Worm (Caenorhabditis elegans) whole organism, L3 larva: ENCODE data around the gene nol-56.
A peak's percentile ranks its signal among the peaks of the same experiment; 100 is the strongest.

Experiments used
- ZK546.5 ChIP-seq: sonication (generic microtip); optimal IDR thresholded peaks from 2 replicates; lab custom pipeline; 2017; ENCODE audit warnings: missing biosample characterization, missing genetic modification characterization
- aly-2 ChIP-seq: fragments of 150-350 bp; optimal IDR thresholded peaks from 2 replicates; lab custom pipeline; 2014; ENCODE audit warnings: missing biosample characterization, missing genetic modification characterization
- ama-1 ChIP-seq: fragments of 150-350 bp; optimal IDR thresholded peaks from 2 replicates; lab custom pipeline; 2018
- ceh-16 ChIP-seq: sonication (generic microtip); optimal IDR thresholded peaks from 2 replicates; lab custom pipeline; 2017; ENCODE audit warnings: missing biosample characterization, missing genetic modification characterization
- ceh-82 ChIP-seq: fragments of 150-350 bp; optimal IDR thresholded peaks from 2 replicates; lab custom pipeline; 2014; ENCODE audit warnings: missing biosample characterization, missing genetic modification characterization
- ceh-9 ChIP-seq: sonication (generic microtip); optimal IDR thresholded peaks from 2 replicates; lab custom pipeline; 2018; ENCODE audit warnings: missing biosample characterization, missing genetic modification characterization
- egl-27 ChIP-seq: sonication (generic microtip); optimal IDR thresholded peaks from 4 replicates; lab custom pipeline; 2017; ENCODE audit warnings: missing biosample characterization, missing genetic modification reagents, missing genetic modification characterization
- egl-5 ChIP-seq: fragments of 150-350 bp; optimal IDR thresholded peaks from 2 replicates; lab custom pipeline; 2017; ENCODE audit warnings: missing biosample characterization, missing genetic modification reagents, missing genetic modification characterization, inconsistent platforms
- elt-2 ChIP-seq: sonication (generic microtip); optimal IDR thresholded peaks from 2 replicates; lab custom pipeline; 2016; ENCODE audit warnings: missing genetic modification reagents, mild to moderate bottlenecking, missing genetic modification characterization, missing compliant biosample characterization
- fkh-10 ChIP-seq: sonication (generic microtip); optimal IDR thresholded peaks from 2 replicates; lab custom pipeline; 2017; ENCODE audit warnings: missing biosample characterization, missing genetic modification reagents, missing genetic modification characterization
- fkh-2 ChIP-seq: fragments of 150-350 bp; optimal IDR thresholded peaks from 2 replicates; lab custom pipeline; 2014; ENCODE audit warnings: missing biosample characterization, missing genetic modification reagents, missing genetic modification characterization
- fos-1 ChIP-seq: fragments of 150-350 bp; optimal IDR thresholded peaks from 2 replicates; lab custom pipeline; 2014; ENCODE audit warnings: missing biosample characterization, missing genetic modification characterization
- hmg-11 ChIP-seq: sonication (generic microtip); optimal IDR thresholded peaks from 2 replicates; lab custom pipeline; 2016; ENCODE audit warnings: missing genetic modification characterization, missing compliant biosample characterization
- jun-1 ChIP-seq: fragments of 150-350 bp; optimal IDR thresholded peaks from 2 replicates; lab custom pipeline; 2014; ENCODE audit warnings: missing biosample characterization, missing genetic modification reagents, missing genetic modification characterization
- lin-39 ChIP-seq: fragments of 150-350 bp; optimal IDR thresholded peaks from 2 replicates; lab custom pipeline; 2018; ENCODE audit warnings: missing biosample characterization, missing genetic modification reagents, missing genetic modification characterization
- mml-1 ChIP-seq: fragments of 150-350 bp; sonication (generic microtip); optimal IDR thresholded peaks from 3 replicates; lab custom pipeline; 2014; ENCODE audit warnings: missing biosample characterization, missing genetic modification characterization
- nfya-1 ChIP-seq: sonication (generic microtip); optimal IDR thresholded peaks from 2 replicates; lab custom pipeline; 2017; ENCODE audit warnings: missing genetic modification characterization, mild to moderate bottlenecking, missing compliant biosample characterization, antibody characterized with exemption, moderate library complexity; ENCODE audit not compliant: insufficient read depth
- nhr-23 ChIP-seq: fragments of 150-350 bp; optimal IDR thresholded peaks from 2 replicates; lab custom pipeline; 2014; ENCODE audit warnings: missing biosample characterization, missing genetic modification reagents, missing genetic modification characterization
- nhr-237 ChIP-seq: fragments of 150-350 bp; optimal IDR thresholded peaks from 2 replicates; lab custom pipeline; 2014; ENCODE audit warnings: missing biosample characterization, missing genetic modification characterization
- nhr-25 ChIP-seq: sonication (generic microtip); optimal IDR thresholded peaks from 2 replicates; lab custom pipeline; 2017; ENCODE audit warnings: missing biosample characterization, missing genetic modification characterization
- nhr-43 ChIP-seq: sonication (generic microtip); optimal IDR thresholded peaks from 2 replicates; lab custom pipeline; 2016; ENCODE audit warnings: mild to moderate bottlenecking, missing genetic modification characterization, missing compliant biosample characterization; ENCODE audit not compliant: poor library complexity, severe bottlenecking
- nhr-67 ChIP-seq: fragments of 150-350 bp; optimal IDR thresholded peaks from 2 replicates; lab custom pipeline; 2014; ENCODE audit warnings: missing biosample characterization, missing genetic modification characterization
- nhr-77 ChIP-seq: fragments of 150-350 bp; optimal IDR thresholded peaks from 2 replicates; lab custom pipeline; 2014; ENCODE audit warnings: missing biosample characterization, missing genetic modification characterization
- pha-4 ChIP-seq: fragments of 150-350 bp; optimal IDR thresholded peaks from 2 replicates; lab custom pipeline; 2014; ENCODE audit warnings: missing biosample characterization, missing genetic modification reagents, missing genetic modification characterization
- pqm-1 ChIP-seq: fragments of 150-350 bp; optimal IDR thresholded peaks from 2 replicates; lab custom pipeline; 2017; ENCODE audit warnings: missing biosample characterization, missing genetic modification characterization, inconsistent platforms
- skn-1 ChIP-seq: fragments of 150-350 bp; optimal IDR thresholded peaks from 2 replicates; lab custom pipeline; 2014; ENCODE audit warnings: missing biosample characterization, missing genetic modification characterization
- snpc-4 ChIP-seq: fragments of 150-350 bp; optimal IDR thresholded peaks from 2 replicates; lab custom pipeline; 2014; ENCODE audit warnings: missing biosample characterization, missing genetic modification characterization
- tbx-2 ChIP-seq: sonication (generic microtip); optimal IDR thresholded peaks from 2 replicates; lab custom pipeline; 2016; ENCODE audit warnings: mild to moderate bottlenecking, missing genetic modification characterization, missing compliant biosample characterization
- unc-39 ChIP-seq: sonication (generic microtip); optimal IDR thresholded peaks from 4 replicates; lab custom pipeline; 2017; ENCODE audit warnings: missing biosample characterization, missing genetic modification characterization
- unc-62 ChIP-seq: fragments of 150-350 bp; sonication (generic microtip); optimal IDR thresholded peaks from 4 replicates; lab custom pipeline; 2014; ENCODE audit warnings: missing biosample characterization, missing genetic modification reagents, missing genetic modification characterization
- zag-1 ChIP-seq: fragments of 150-350 bp; optimal IDR thresholded peaks from 2 replicates; lab custom pipeline; 2014; ENCODE audit warnings: missing biosample characterization, missing genetic modification characterization
- ztf-4 ChIP-seq: fragments of 150-350 bp; optimal IDR thresholded peaks from 2 replicates; lab custom pipeline; 2014; ENCODE audit warnings: missing biosample characterization, missing genetic modification characterization

nol-56 gene

ce11 chrV:10399290-10399689 lies 46.5 kb upstream of the nol-56 start:
- TF ChIP-seq lin-39 (tag; lab: Kevin White, UChicago) (no peak), pqm-1 (tag; lab: Kevin White, UChicago) (peak; percentile 80), pha-4 (tag; lab: Kevin White, UChicago) (peak; percentile 53), nhr-23 (tag; lab: Kevin White, UChicago) (no peak), ZK546.5 (tag; lab: Kevin White, UChicago) (no peak), elt-2 (tag; lab: Kevin White, UChicago) (peak; percentile 96), ceh-9 (no peak), jun-1 (tag; lab: Kevin White, UChicago) (peak; percentile 14), ztf-4 (tag; lab: Kevin White, UChicago) (no peak)

DNA sequence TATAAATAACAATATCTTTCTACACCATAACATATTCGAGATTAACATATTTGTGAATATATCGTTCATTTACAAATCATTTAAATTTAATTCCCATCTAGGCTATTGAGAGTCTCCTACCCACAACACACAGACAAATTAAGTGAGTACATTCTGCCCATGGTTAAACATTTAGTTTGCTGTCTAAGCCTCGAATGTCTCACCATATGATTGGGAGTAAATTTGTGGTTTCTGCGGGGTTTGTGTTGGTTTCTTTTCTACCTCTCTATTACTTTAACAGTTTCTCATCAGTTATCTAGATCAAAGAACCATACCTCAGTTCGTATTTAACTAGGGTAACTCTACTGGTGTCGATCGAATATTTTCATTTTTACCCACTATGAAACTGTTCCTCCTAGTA lies 45.7 kb upstream of the nol-56 start, which contains the start of gene ugt-2:
ugt-2 (plus strand) TSS at position 371 of the 400 bp plus-strand sequence.
- TF ChIP-seq jun-1 (tag; lab: Kevin White, UChicago) (no peak), egl-5 (tag; lab: Kevin White, UChicago) (no peak), pha-4 (tag; lab: Kevin White, UChicago) (peak; percentile 9), hmg-11 (tag; lab: Kevin White, UChicago) (no peak), nhr-25 (tag; lab: Kevin White, UChicago) (no peak), elt-2 (tag; lab: Kevin White, UChicago) (peak; percentile 62), pqm-1 (tag; lab: Kevin White, UChicago) (peak; percentile 60), tbx-2 (tag; lab: Kevin White, UChicago) (no peak), egl-27 (tag; lab: Kevin White, UChicago) (no peak), zag-1 (tag; lab: Kevin White, UChicago) (no peak), nhr-43 (no peak)

DNA sequence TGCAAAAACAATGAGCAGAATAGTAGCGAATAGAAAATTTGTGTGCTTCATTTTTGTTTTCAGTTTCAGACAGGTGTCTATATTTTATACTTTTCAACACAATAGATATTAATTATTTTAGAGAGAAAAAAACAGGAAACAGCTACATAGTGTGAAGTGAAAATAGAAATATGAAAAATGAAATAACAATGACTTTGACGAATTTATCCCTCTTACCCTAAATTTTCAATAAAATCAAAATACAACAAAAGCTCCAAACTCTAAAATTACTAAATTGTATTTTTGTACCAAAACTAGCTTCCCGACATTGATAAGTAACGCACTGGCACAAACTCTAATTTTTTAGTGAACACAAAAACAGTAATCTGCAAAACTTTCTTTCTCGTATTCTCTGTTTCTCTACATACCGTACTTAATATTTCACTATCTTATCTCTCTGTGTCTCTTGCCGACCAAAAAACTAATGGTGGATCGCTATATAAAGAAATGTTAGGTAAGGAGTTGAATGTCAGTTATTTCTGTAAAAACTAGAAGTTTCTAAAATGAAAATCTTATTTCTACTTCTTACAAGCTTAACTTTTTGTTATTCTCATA lies 42.5 kb upstream of the nol-56 start, which contains the start of the genes col-151 and ugt-1:
col-151 (minus strand) TSS at position 51 of the 594 bp plus-strand sequence.
ugt-1 (plus strand) TSS at position 491 of the 594 bp plus-strand sequence.
- no peak for TF ChIP-seq fos-1 (tag; lab: Kevin White, UChicago)
- no peak for TF ChIP-seq fkh-2 (tag; lab: Kevin White, UChicago)
- TF ChIP-seq elt-2 (tag; lab: Kevin White, UChicago) = peak; percentile 53
- TF ChIP-seq egl-27 (tag; lab: Kevin White, UChicago) = no peak
- no peak for TF ChIP-seq mml-1 (tag; lab: Kevin White, UChicago)
- no peak for TF ChIP-seq unc-62 (GFP tag; lab: Kevin White, UChicago)
- no peak for TF ChIP-seq aly-2 (tag; lab: Kevin White, UChicago)
- peak; percentile 59 for TF ChIP-seq pqm-1 (tag; lab: Kevin White, UChicago)

DNA sequence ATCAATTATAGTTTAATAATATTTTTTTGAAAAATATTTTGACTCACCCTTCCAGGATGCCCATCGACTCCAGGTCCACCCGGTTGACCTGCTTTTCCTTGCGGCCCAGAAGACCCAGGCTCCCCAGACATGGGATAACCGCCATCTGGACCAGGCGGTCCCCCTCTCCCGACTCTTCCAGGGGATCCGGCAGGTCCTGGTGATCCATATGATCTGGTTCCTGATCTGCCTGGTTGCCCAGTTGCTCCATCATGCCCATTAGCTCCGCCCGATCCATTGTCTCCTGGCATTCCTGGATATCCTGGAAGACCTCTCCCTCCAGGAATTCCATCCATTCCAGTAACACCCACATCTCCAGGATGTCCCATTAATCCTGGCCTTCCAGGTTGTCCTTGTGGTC lies 40.9 kb upstream of the nol-56 start:
- TF ChIP-seq pha-4 (tag; lab: Kevin White, UChicago) (no peak), ceh-16 (tag; lab: Kevin White, UChicago) (no peak), unc-39 (no peak), ceh-82 (tag; lab: Kevin White, UChicago) (no peak), nhr-43 (no peak), ama-1 (lab: Kevin White, UChicago) (no peak), jun-1 (tag; lab: Kevin White, UChicago) (no peak), nhr-67 (tag; lab: Kevin White, UChicago) (no peak), nhr-237 (tag; lab: Kevin White, UChicago) (no peak), nhr-77 (tag; lab: Kevin White, UChicago) (no peak), nfya-1 (no peak), mml-1 (tag; lab: Kevin White, UChicago) (no peak), skn-1 (tag; lab: Kevin White, UChicago) (no peak), nhr-25 (tag; lab: Kevin White, UChicago) (no peak), lin-39 (tag; lab: Kevin White, UChicago) (no peak), snpc-4 (tag; lab: Kevin White, UChicago) (no peak), fkh-10 (GFP tag; lab: Kevin White, UChicago) (no peak), hmg-11 (tag; lab: Kevin White, UChicago) (no peak)

- TF ChIP-seq lin-39 (tag; lab: Kevin White, UChicago) (no peak), nhr-43 (no peak)
Observed at ce11 chrV:10388318-10388717, 35.5 kb upstream of the nol-56 start, which contains the start of gene AC3.5. TSS of gene AC3.5 (plus strand) at chrV:10388527.
